Fruit fly (Drosophila melanogaster) whole organism, prepupa: Measurements from ENCODE around the gene Cyp305a1.

ENCODE experiments used
- Blimp-1 ChIP-seq: fragments of 200-800 bp; sonication (Bioruptor generic); optimal IDR thresholded peaks from 3 replicates; lab custom pipeline; 2017; ENCODE audit warnings: missing biosample characterization, missing genetic modification characterization, mild to moderate bottlenecking, moderate library complexity, missing genetic modification reagents
- CG10631 ChIP-seq: fragments of 200-800 bp; sonication (Bioruptor generic); optimal IDR thresholded peaks from 2 replicates; lab custom pipeline; 2016; ENCODE audit warnings: missing biosample characterization, missing genetic modification characterization
- CG11294 ChIP-seq: fragments of 200-800 bp; sonication (Bioruptor generic); IDR thresholded peaks from 2 replicates; pipeline ENCODE4 v1.3.6; 2022; ENCODE audit warnings: missing biosample characterization, missing genetic modification characterization
- CG11902 ChIP-seq: fragments of 200-800 bp; sonication (Bioruptor generic); optimal IDR thresholded peaks from 3 replicates; lab custom pipeline; 2016; ENCODE audit warnings: missing biosample characterization, missing genetic modification characterization
- CG15336 ChIP-seq: fragments of 200-800 bp; sonication (Bioruptor generic); IDR thresholded peaks from 2 replicates; pipeline ENCODE4 v1.3.6; 2022; ENCODE audit warnings: missing biosample characterization, missing genetic modification characterization
- CG1621 ChIP-seq: fragments of 200-800 bp; sonication (Bioruptor generic); optimal IDR thresholded peaks from 3 replicates; lab custom pipeline; 2018; ENCODE audit warnings: missing biosample characterization, mild to moderate bottlenecking, missing genetic modification characterization
- CG3032 ChIP-seq: fragments of 200-800 bp; optimal IDR thresholded peaks from 2 replicates; lab custom pipeline; 2019; ENCODE audit warnings: missing biosample characterization, mild to moderate bottlenecking, missing genetic modification characterization, moderate library complexity
- CG31627 ChIP-seq: fragments of 200-800 bp; sonication (Bioruptor generic); optimal IDR thresholded peaks from 3 replicates; lab custom pipeline; 2016; ENCODE audit warnings: missing biosample characterization, missing genetic modification characterization
- CG3919 ChIP-seq: fragments of 200-800 bp; sonication (Bioruptor generic); optimal IDR thresholded peaks from 3 replicates; lab custom pipeline; 2016; ENCODE audit warnings: missing biosample characterization, missing genetic modification characterization
- CG4318 ChIP-seq: fragments of 200-800 bp; sonication (Bioruptor generic); optimal IDR thresholded peaks from 3 replicates; lab custom pipeline; 2017; ENCODE audit warnings: missing biosample characterization, mild to moderate bottlenecking, missing genetic modification characterization
- CG6163 ChIP-seq: fragments of 200-800 bp; sonication (Bioruptor generic); IDR thresholded peaks from 3 replicates; pipeline ENCODE4 v1.3.6; 2022; ENCODE audit warnings: missing biosample characterization, missing genetic modification characterization
- CG6276 ChIP-seq: fragments of 200-800 bp; sonication (Bioruptor generic); optimal IDR thresholded peaks from 2 replicates; lab custom pipeline; 2017; ENCODE audit warnings: missing biosample characterization, mild to moderate bottlenecking, missing genetic modification characterization
- CG6792 ChIP-seq: fragments of 200-800 bp; sonication (Bioruptor generic); optimal IDR thresholded peaks from 3 replicates; lab custom pipeline; 2016; ENCODE audit warnings: missing biosample characterization, missing genetic modification characterization
- CG6854 ChIP-seq: fragments of 200-800 bp; sonication (Bioruptor generic); optimal IDR thresholded peaks from 2 replicates; lab custom pipeline; 2017; ENCODE audit warnings: missing biosample characterization, mild to moderate bottlenecking, missing genetic modification characterization
- CG7368 ChIP-seq: fragments of 200-800 bp; sonication (Bioruptor generic); optimal IDR thresholded peaks from 3 replicates; lab custom pipeline; 2016; ENCODE audit warnings: missing biosample characterization, missing genetic modification characterization
- CG8319 ChIP-seq: fragments of 200-800 bp; sonication (Bioruptor generic); optimal IDR thresholded peaks from 3 replicates; lab custom pipeline; 2016; ENCODE audit warnings: missing biosample characterization, missing genetic modification characterization
- CG9139 ChIP-seq: fragments of 200-800 bp; sonication (Bioruptor generic); optimal IDR thresholded peaks from 3 replicates; lab custom pipeline; 2017; ENCODE audit warnings: missing biosample characterization, mild to moderate bottlenecking, missing genetic modification characterization
- Eip75B ChIP-seq: fragments of 200-800 bp; sonication (Bioruptor generic); optimal IDR thresholded peaks from 3 replicates; lab custom pipeline; 2016; ENCODE audit warnings: missing biosample characterization, missing genetic modification characterization
- Eip78C ChIP-seq: fragments of 200-800 bp; sonication (Bioruptor generic); peaks from one replicate; lab custom pipeline; 2016; ENCODE audit warnings: missing biosample characterization, missing genetic modification characterization
- Ets21C ChIP-seq: fragments of 200-800 bp; sonication (Bioruptor generic); optimal IDR thresholded peaks from 3 replicates; lab custom pipeline; 2016; ENCODE audit warnings: missing biosample characterization, missing genetic modification characterization
- Ets96B ChIP-seq: fragments of 200-800 bp; optimal IDR thresholded peaks from 2 replicates; lab custom pipeline; 2019; ENCODE audit warnings: missing biosample characterization, mild to moderate bottlenecking, missing genetic modification characterization, moderate library complexity
- Gug ChIP-seq: fragments of 200-800 bp; sonication (Bioruptor generic); IDR thresholded peaks from 2 replicates; pipeline ENCODE4 v1.3.6; 2022; ENCODE audit warnings: missing biosample characterization, missing genetic modification characterization
- Hr38 ChIP-seq: sonication (Bioruptor generic); optimal IDR thresholded peaks from 2 replicates; lab custom pipeline; 2016; ENCODE audit warnings: missing biosample characterization, missing genetic modification characterization
- Hr39 ChIP-seq: fragments of 200-800 bp; sonication (Bioruptor generic); optimal IDR thresholded peaks from 2 replicates; lab custom pipeline; 2016; ENCODE audit warnings: missing biosample characterization, missing genetic modification characterization
- Lpt ChIP-seq: fragments of 200-800 bp; sonication (Bioruptor generic); optimal IDR thresholded peaks from 3 replicates; lab custom pipeline; 2016; ENCODE audit warnings: missing biosample characterization, missing genetic modification characterization
- Met ChIP-seq: fragments of 200-800 bp; sonication (Bioruptor generic); optimal IDR thresholded peaks from 3 replicates; lab custom pipeline; 2016; ENCODE audit warnings: missing biosample characterization, missing genetic modification characterization
- OdsH ChIP-seq: fragments of 200-800 bp; sonication (Bioruptor generic); optimal IDR thresholded peaks from 3 replicates; lab custom pipeline; 2016; ENCODE audit warnings: missing biosample characterization, missing genetic modification characterization
- Smox ChIP-seq: fragments of 200-800 bp; sonication (Bioruptor generic); optimal IDR thresholded peaks from 3 replicates; lab custom pipeline; 2016; ENCODE audit warnings: missing biosample characterization, missing genetic modification characterization
- Sox102F ChIP-seq: fragments of 200-800 bp; sonication (Bioruptor generic); optimal IDR thresholded peaks from 2 replicates; lab custom pipeline; 2016; ENCODE audit warnings: missing biosample characterization, mild to moderate bottlenecking, missing genetic modification characterization
- Sox14 ChIP-seq: fragments of 200-800 bp; sonication (Bioruptor generic); optimal IDR thresholded peaks from 3 replicates; lab custom pipeline; 2016; ENCODE audit warnings: missing biosample characterization, missing genetic modification characterization
- Sox15 ChIP-seq: fragments of 200-800 bp; sonication (Bioruptor generic); optimal IDR thresholded peaks from 3 replicates; lab custom pipeline; 2016; ENCODE audit warnings: missing biosample characterization, missing genetic modification characterization
- acj6 ChIP-seq: fragments of 200-800 bp; sonication (Bioruptor generic); optimal IDR thresholded peaks from 3 replicates; lab custom pipeline; 2016; ENCODE audit warnings: missing biosample characterization, missing genetic modification characterization
- cyc ChIP-seq: fragments of 200-800 bp; sonication (Bioruptor generic); optimal IDR thresholded peaks from 3 replicates; lab custom pipeline; 2016; ENCODE audit warnings: missing biosample characterization, missing genetic modification characterization
- dac ChIP-seq: fragments of 200-800 bp; sonication (Bioruptor generic); optimal IDR thresholded peaks from 2 replicates; lab custom pipeline; 2017; ENCODE audit warnings: missing biosample characterization, mild to moderate bottlenecking, missing genetic modification characterization
- dsx ChIP-seq: fragments of 200-800 bp; optimal IDR thresholded peaks from 3 replicates; lab custom pipeline; 2019; ENCODE audit warnings: missing biosample characterization, mild to moderate bottlenecking, missing genetic modification characterization, moderate library complexity; ENCODE audit not compliant: poor library complexity, severe bottlenecking
- eg ChIP-seq: fragments of 200-800 bp; sonication (Bioruptor generic); IDR thresholded peaks from 3 replicates; pipeline ENCODE4 v1.3.6; 2022; ENCODE audit warnings: missing biosample characterization, missing genetic modification characterization
- esn ChIP-seq: fragments of 200-800 bp; sonication (Bioruptor generic); optimal IDR thresholded peaks from 2 replicates; lab custom pipeline; 2016; ENCODE audit warnings: missing biosample characterization, mild to moderate bottlenecking, missing genetic modification characterization, moderate library complexity
- fd59A ChIP-seq: fragments of 200-800 bp; sonication (Bioruptor generic); optimal IDR thresholded peaks from 2 replicates; lab custom pipeline; 2017; ENCODE audit warnings: missing biosample characterization, mild to moderate bottlenecking, missing genetic modification characterization, missing genetic modification reagents
- fd85E ChIP-seq: fragments of 200-800 bp; sonication (Bioruptor generic); optimal IDR thresholded peaks from 3 replicates; lab custom pipeline; 2016; ENCODE audit warnings: missing biosample characterization, missing genetic modification characterization
- fkh ChIP-seq: fragments of 200-800 bp; sonication (Bioruptor generic); optimal IDR thresholded peaks from 3 replicates; lab custom pipeline; 2017; ENCODE audit warnings: missing biosample characterization, mild to moderate bottlenecking, missing genetic modification characterization, moderate library complexity
- lz ChIP-seq: fragments of 200-800 bp; sonication (Bioruptor generic); optimal IDR thresholded peaks from 3 replicates; lab custom pipeline; 2016; ENCODE audit warnings: missing biosample characterization, missing genetic modification characterization
- net ChIP-seq: fragments of 200-800 bp; sonication (Bioruptor generic); optimal IDR thresholded peaks from 3 replicates; lab custom pipeline; 2016; ENCODE audit warnings: missing biosample characterization, missing genetic modification characterization
- pdm3 ChIP-seq: fragments of 200-800 bp; sonication (Bioruptor generic); optimal IDR thresholded peaks from 3 replicates; lab custom pipeline; 2016; ENCODE audit warnings: missing biosample characterization, missing genetic modification characterization
- salr ChIP-seq, 2 experiments: fragments of 200-800 bp; sonication (Bioruptor generic); optimal IDR thresholded peaks; 3 replicates each; lab custom pipeline; 2016 to 2018; ENCODE audit warnings: missing biosample characterization in 2 of 2, missing genetic modification characterization in 2 of 2, mild to moderate bottlenecking in 1 of 2
- spab ChIP-seq: fragments of 200-800 bp; sonication (Bioruptor generic); optimal IDR thresholded peaks from 2 replicates; lab custom pipeline; 2017; ENCODE audit warnings: missing biosample characterization, mild to moderate bottlenecking, missing genetic modification characterization, missing genetic modification reagents
- topi ChIP-seq: fragments of 200-800 bp; sonication (Bioruptor generic); optimal IDR thresholded peaks from 3 replicates; lab custom pipeline; 2016; ENCODE audit warnings: missing biosample characterization, missing genetic modification characterization
- vri ChIP-seq: fragments of 200-800 bp; sonication (Bioruptor generic); optimal IDR thresholded peaks from 3 replicates; lab custom pipeline; 2016; ENCODE audit warnings: missing biosample characterization, mild to moderate bottlenecking, missing genetic modification characterization

Gene Cyp305a1

DNA sequence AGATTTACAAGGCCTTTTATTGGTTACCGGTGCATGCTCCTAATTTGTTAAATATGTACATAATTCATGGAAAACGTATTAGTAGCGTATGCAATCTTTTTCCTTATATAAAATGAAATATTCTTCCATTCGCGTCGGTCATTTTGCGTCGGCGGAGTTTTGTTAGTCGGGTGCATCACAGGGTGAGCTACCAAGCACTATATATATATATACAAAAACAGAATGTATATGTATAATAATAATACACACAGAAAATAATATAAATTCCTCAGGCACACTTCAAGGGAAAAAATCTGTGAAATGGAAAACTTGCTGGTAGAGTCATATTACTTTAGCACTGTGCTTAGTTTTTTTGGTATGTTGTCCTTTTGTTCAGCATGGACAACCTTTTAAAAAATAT, 14.2 kb downstream of the Cyp305a1 start, which contains the start of gene Ir76a:
TSS of gene Ir76a (plus strand) at position 301 of the 400 bp plus-strand sequence.
- TF ChIP-seq Lpt (GFP tag; lab: Kevin White, UChicago) (no peak), CG15336 (no peak), CG11902 (GFP tag; lab: Kevin White, UChicago) (no peak), spab (GFP tag; lab: Kevin White, UChicago) (no peak), fd59A (GFP tag; lab: Kevin White, UChicago) (no peak), Ets96B (tag; lab: Kevin White, UChicago) (no peak), Hr38 (GFP tag; lab: Kevin White, UChicago) (no peak), vri (no peak), Met (GFP tag; lab: Kevin White, UChicago) (no peak)

dm6 chr3L:19794203-19794802, 18.8 kb downstream of the Cyp305a1 start:
- TF ChIP-seq Sox15 (GFP tag; lab: Kevin White, UChicago): peak; percentile 77
- TF ChIP-seq CG15336: peak; percentile 83
- peak; percentile 83 for TF ChIP-seq CG10631 (GFP tag; lab: Kevin White, UChicago)
- TF ChIP-seq esn: peak; percentile 94
- peak; percentile 95 for TF ChIP-seq net (GFP tag; lab: Kevin White, UChicago)
- peak; percentile 72 for TF ChIP-seq CG1621 (tag; lab: Kevin White, UChicago)
- peak; percentile 64 for TF ChIP-seq CG11294 (GFP tag; lab: Robert Waterston, UW)
- TF ChIP-seq Ets96B (tag; lab: Kevin White, UChicago): peak; percentile 88
- TF ChIP-seq acj6 (GFP tag; lab: Kevin White, UChicago): peak; percentile 90
- TF ChIP-seq Hr39 (GFP tag; lab: Kevin White, UChicago): peak; percentile 86
- TF ChIP-seq CG8319 (GFP tag; lab: Kevin White, UChicago): peak; percentile 79
- TF ChIP-seq pdm3 (GFP tag; lab: Kevin White, UChicago): peak; percentile 90
- TF ChIP-seq fkh (GFP tag; lab: Kevin White, UChicago): no peak
- TF ChIP-seq spab (GFP tag; lab: Kevin White, UChicago): peak; percentile 88
- TF ChIP-seq CG31627 (GFP tag; lab: Kevin White, UChicago): peak; percentile 80
- peak; percentile 59 for TF ChIP-seq CG6854 (GFP tag; lab: Kevin White, UChicago)
- peak; percentile 89 for TF ChIP-seq Smox
- TF ChIP-seq CG7368 (GFP tag; lab: Kevin White, UChicago): peak; percentile 64
- TF ChIP-seq topi (GFP tag; lab: Kevin White, UChicago): peak; percentile 90
- TF ChIP-seq Eip75B (GFP tag; lab: Kevin White, UChicago): peak; percentile 83
- TF ChIP-seq Sox102F: peak; percentile 90
- peak; percentile 56 to 97 for TF ChIP-seq salr (GFP tag; optimal IDR thresholded peaks at IDR 0.05; lab: Kevin White, UChicago)
- peak; percentile 83 for TF ChIP-seq CG6163 (GFP tag; lab: Robert Waterston, UW)
- TF ChIP-seq cyc: peak; percentile 76
- TF ChIP-seq Hr38 (GFP tag; lab: Kevin White, UChicago): no peak
- TF ChIP-seq CG6276 (GFP tag; lab: Kevin White, UChicago): peak; percentile 94
- TF ChIP-seq Sox14 (GFP tag; lab: Kevin White, UChicago): peak; percentile 93
- peak; percentile 89 for TF ChIP-seq CG3919
- peak; percentile 71 for TF ChIP-seq fd85E
- peak; percentile 90 for TF ChIP-seq CG4318 (GFP tag; lab: Kevin White, UChicago)
- peak; percentile 63 for TF ChIP-seq Gug (GFP tag; lab: Robert Waterston, UW)
- peak; percentile 83 for TF ChIP-seq CG3032 (tag; lab: Kevin White, UChicago)
- TF ChIP-seq fd59A (GFP tag; lab: Kevin White, UChicago): peak; percentile 87
- TF ChIP-seq vri: peak; percentile 83
- TF ChIP-seq dsx (GFP tag; lab: Kevin White, UChicago): peak; percentile 81
- TF ChIP-seq CG11902 (GFP tag; lab: Kevin White, UChicago): peak; percentile 69
- TF ChIP-seq CG9139 (GFP tag; lab: Kevin White, UChicago): peak; percentile 58
- TF ChIP-seq Ets21C: peak; percentile 81
- peak; percentile 91 for TF ChIP-seq Met (GFP tag; lab: Kevin White, UChicago)
- peak; percentile 98 for TF ChIP-seq Eip78C (GFP tag; lab: Kevin White, UChicago)
- peak; percentile 89 for TF ChIP-seq OdsH (GFP tag; lab: Kevin White, UChicago)
- peak; percentile 90 for TF ChIP-seq CG6792
- TF ChIP-seq Blimp-1 (GFP tag; lab: Kevin White, UChicago): peak; percentile 63
- peak; percentile 81 for TF ChIP-seq eg (GFP tag; lab: Robert Waterston, UW)
- peak; percentile 87 for TF ChIP-seq dac (GFP tag; lab: Kevin White, UChicago)
- TF ChIP-seq lz: peak; percentile 90
- peak; percentile 85 for TF ChIP-seq Lpt (GFP tag; lab: Kevin White, UChicago)
